Worm (Caenorhabditis elegans) whole organism, late embryonic: Measurements from ENCODE around the gene srw-1.

ENCODE experiments used
- ceh-14 ChIP-seq: sonication (generic microtip); optimal IDR thresholded peaks from 2 replicates; lab custom pipeline; 2016; ENCODE audit warnings: missing genotype, missing genetic modification characterization, missing compliant biosample characterization
- fkh-10 ChIP-seq: fragments of 150-350 bp; optimal IDR thresholded peaks from 2 replicates; lab custom pipeline; 2014; ENCODE audit warnings: missing biosample characterization, missing genetic modification reagents, missing genetic modification characterization
- hlh-13 ChIP-seq: fragments of 200-800 bp; sonication (Bioruptor generic); optimal IDR thresholded peaks from 2 replicates; lab custom pipeline; 2018; ENCODE audit warnings: mild to moderate bottlenecking, missing genetic modification characterization, missing compliant biosample characterization
- pat-9 ChIP-seq: fragments of 200-800 bp; sonication (Bioruptor generic); optimal IDR thresholded peaks from 2 replicates; lab custom pipeline; 2018; ENCODE audit warnings: mild to moderate bottlenecking, missing genetic modification characterization, moderate library complexity, missing compliant biosample characterization
- ref-2 ChIP-seq: sonication (generic microtip); optimal IDR thresholded peaks from 2 replicates; lab custom pipeline; 2016; ENCODE audit warnings: missing genetic modification characterization, missing compliant biosample characterization

ce11 chrV:15156504-15156903 lies 41.6 kb upstream of the srw-1 start:
- no peak for TF ChIP-seq ceh-14 (tag; lab: Kevin White, UChicago)
- TF ChIP-seq fkh-10 (GFP tag; lab: Kevin White, UChicago) = no peak
- no peak for TF ChIP-seq hlh-13 (GFP tag; lab: Kevin White, UChicago)
- TF ChIP-seq pat-9 (tag; lab: Kevin White, UChicago) = no peak
- TF ChIP-seq ref-2 = no peak
